Fruit fly (Drosophila melanogaster) whole organism, embryonic: ENCODE results near the gene Cep135.

Experiments
- Antp ChIP-seq: fragments of 200-800 bp; sonication (Bioruptor generic); optimal IDR thresholded peaks from 3 replicates; lab custom pipeline; 2016; ENCODE audit warnings: missing biosample characterization, missing genetic modification characterization
- C15 ChIP-seq: fragments of 200-800 bp; sonication (Bioruptor generic); IDR thresholded peaks from 3 replicates; pipeline ENCODE4 v1.3.6; 2022; ENCODE audit warnings: missing biosample characterization, missing genetic modification characterization
- CG10431 ChIP-seq: fragments of 200-800 bp; sonication (Bioruptor generic); optimal IDR thresholded peaks from 3 replicates; lab custom pipeline; 2018; ENCODE audit warnings: missing biosample characterization, mild to moderate bottlenecking, missing genetic modification characterization
- CG11560 ChIP-seq: fragments of 200-800 bp; sonication (Bioruptor generic); IDR thresholded peaks from 3 replicates; pipeline ENCODE4 v1.3.6; 2022; ENCODE audit warnings: missing biosample characterization, missing genetic modification characterization
- CG11696 ChIP-seq: fragments of 200-800 bp; sonication (Bioruptor generic); IDR thresholded peaks from 2 replicates; pipeline ENCODE4 v1.3.6; 2022; ENCODE audit warnings: missing biosample characterization, missing genetic modification characterization
- CG13287 ChIP-seq: fragments of 200-800 bp; sonication (Bioruptor generic); IDR thresholded peaks from 2 replicates; pipeline ENCODE4 v1.3.6; 2022; ENCODE audit warnings: missing biosample characterization, missing genetic modification characterization; ENCODE audit not compliant: partially characterized antibody
- CG13894 ChIP-seq: fragments of 200-800 bp; sonication (Bioruptor generic); optimal IDR thresholded peaks from 3 replicates; lab custom pipeline; 2018; ENCODE audit warnings: missing biosample characterization, mild to moderate bottlenecking, missing genetic modification characterization, moderate library complexity
- CG14014 ChIP-seq: fragments of 200-800 bp; sonication (Bioruptor generic); IDR thresholded peaks from 2 replicates; pipeline ENCODE4 v1.3.6; 2022; ENCODE audit warnings: missing biosample characterization, missing genetic modification characterization
- CG15479 ChIP-seq: fragments of 200-800 bp; sonication (Bioruptor generic); optimal IDR thresholded peaks from 3 replicates; lab custom pipeline; 2019; ENCODE audit warnings: missing biosample characterization, mild to moderate bottlenecking, missing genetic modification characterization, moderate library complexity
- CG17612 ChIP-seq: fragments of 200-800 bp; sonication (Bioruptor generic); IDR thresholded peaks from 2 replicates; pipeline ENCODE4 v1.3.6; 2022; ENCODE audit warnings: missing biosample characterization, missing genetic modification characterization
- CG18011 ChIP-seq: fragments of 200-800 bp; sonication (Bioruptor generic); optimal IDR thresholded peaks from 2 replicates; lab custom pipeline; 2017; ENCODE audit warnings: missing biosample characterization, missing genetic modification characterization, mild to moderate bottlenecking, moderate library complexity, missing genotype
- CG18599 ChIP-seq: fragments of 200-800 bp; sonication (Bioruptor generic); optimal IDR thresholded peaks from 3 replicates; lab custom pipeline; 2017; ENCODE audit warnings: missing biosample characterization, missing genetic modification characterization, mild to moderate bottlenecking, moderate library complexity, missing genetic modification reagents
- CG2202 ChIP-seq: fragments of 200-800 bp; sonication (Bioruptor generic); optimal IDR thresholded peaks from 2 replicates; lab custom pipeline; 2018; ENCODE audit warnings: missing biosample characterization, mild to moderate bottlenecking, missing genetic modification characterization
- CG3163 ChIP-seq: fragments of 200-800 bp; sonication (Bioruptor generic); optimal IDR thresholded peaks from 3 replicates; lab custom pipeline; 2016; ENCODE audit warnings: missing biosample characterization, missing genetic modification characterization
- CG32772 ChIP-seq: fragments of 200-800 bp; sonication (Bioruptor generic); IDR thresholded peaks from 2 replicates; pipeline ENCODE4 v1.3.6; 2022; ENCODE audit warnings: missing biosample characterization, missing genetic modification characterization
- CG34422 ChIP-seq: fragments of 200-800 bp; sonication (Bioruptor generic); IDR thresholded peaks from 3 replicates; pipeline ENCODE4 v1.3.6; 2022; ENCODE audit warnings: missing biosample characterization, missing genetic modification characterization
- CG6854 ChIP-seq: fragments of 200-800 bp; sonication (Bioruptor generic); optimal IDR thresholded peaks from 3 replicates; lab custom pipeline; 2017; ENCODE audit warnings: missing biosample characterization, mild to moderate bottlenecking, missing genetic modification characterization
- E2f2 ChIP-seq: fragments of 200-800 bp; sonication (Bioruptor generic); IDR thresholded peaks from 2 replicates; pipeline ENCODE4 v1.3.6; 2022; ENCODE audit warnings: missing biosample characterization, missing genetic modification characterization
- ERR ChIP-seq: fragments of 200-800 bp; sonication (Bioruptor generic); optimal IDR thresholded peaks from 2 replicates; lab custom pipeline; 2016; ENCODE audit warnings: missing biosample characterization, missing genetic modification characterization
- H2.0 ChIP-seq: fragments of 200-800 bp; sonication (Bioruptor generic); IDR thresholded peaks from 2 replicates; pipeline ENCODE4 v1.3.6; 2022; ENCODE audit warnings: missing biosample characterization, missing genetic modification characterization
- Max ChIP-seq: fragments of 200-800 bp; sonication (Bioruptor generic); optimal IDR thresholded peaks from 2 replicates; lab custom pipeline; 2016; ENCODE audit warnings: missing biosample characterization, mild to moderate bottlenecking, missing genetic modification characterization
- Nf-YB ChIP-seq: fragments of 200-800 bp; sonication (Bioruptor generic); optimal IDR thresholded peaks from 3 replicates; lab custom pipeline; 2019; ENCODE audit warnings: missing biosample characterization, mild to moderate bottlenecking, missing genetic modification characterization, moderate library complexity
- Opbp ChIP-seq: fragments of 200-800 bp; sonication (Bioruptor generic); IDR thresholded peaks from 3 replicates; pipeline ENCODE4 v1.3.6; 2022; ENCODE audit warnings: missing biosample characterization, missing genetic modification characterization; ENCODE audit not compliant: partially characterized antibody
- Poxn ChIP-seq: fragments of 200-800 bp; sonication (Bioruptor generic); IDR thresholded peaks from 2 replicates; pipeline ENCODE4 v1.3.6; 2022; ENCODE audit warnings: missing biosample characterization, missing genetic modification characterization
- Xrp1 ChIP-seq: fragments of 200-800 bp; sonication (Bioruptor generic); IDR thresholded peaks from 2 replicates; pipeline ENCODE4 v1.3.6; 2022; ENCODE audit warnings: missing biosample characterization, missing genetic modification characterization
- abd-A ChIP-seq: fragments of 200-800 bp; sonication (Bioruptor generic); optimal IDR thresholded peaks from 3 replicates; lab custom pipeline; 2019; ENCODE audit warnings: missing biosample characterization, mild to moderate bottlenecking, missing genetic modification characterization, moderate library complexity
- ash1 ChIP-seq: fragments of 200-800 bp; sonication (Bioruptor generic); optimal IDR thresholded peaks from 2 replicates; lab custom pipeline; 2018; ENCODE audit warnings: missing biosample characterization, mild to moderate bottlenecking, missing genetic modification characterization
- bowl ChIP-seq: fragments of 200-800 bp; sonication (Bioruptor generic); IDR thresholded peaks from 2 replicates; pipeline ENCODE4 v1.3.6; 2022; ENCODE audit warnings: missing biosample characterization, missing genetic modification characterization
- br ChIP-seq: fragments of >200 bp; optimal IDR thresholded peaks from 2 replicates; lab custom pipeline; 2017
- cad ChIP-seq: fragments of >200 bp; optimal IDR thresholded peaks from 2 replicates; lab custom pipeline; 2017; ENCODE audit warnings: missing biosample characterization, missing genetic modification characterization
- chinmo ChIP-seq: fragments of 200-800 bp; sonication (Bioruptor generic); IDR thresholded peaks from 4 replicates; pipeline ENCODE4 v1.3.6; 2022; ENCODE audit warnings: missing biosample characterization, missing genetic modification characterization; ENCODE audit not compliant: partially characterized antibody
- da ChIP-seq: fragments of 200-800 bp; sonication (Bioruptor generic); optimal IDR thresholded peaks from 2 replicates; lab custom pipeline; 2016; ENCODE audit warnings: missing biosample characterization, missing genetic modification characterization
- eve ChIP-seq, 2 experiments: fragments of >200 bp; optimal IDR thresholded peaks; 2 replicates each; lab custom pipeline; 2017; ENCODE audit warnings: missing biosample characterization in 2 of 2, missing genetic modification characterization in 2 of 2
- fd96Cb ChIP-seq: fragments of 200-800 bp; sonication (Bioruptor generic); optimal IDR thresholded peaks from 2 replicates; lab custom pipeline; 2018; ENCODE audit warnings: missing biosample characterization, mild to moderate bottlenecking, missing genetic modification characterization, moderate library complexity
- gsb-n ChIP-seq: fragments of 200-800 bp; sonication (Bioruptor generic); optimal IDR thresholded peaks from 3 replicates; lab custom pipeline; 2018; ENCODE audit warnings: missing biosample characterization, mild to moderate bottlenecking, missing genetic modification characterization
- ken ChIP-seq: fragments of 200-800 bp; sonication (Bioruptor generic); IDR thresholded peaks from 3 replicates; pipeline ENCODE4 v1.3.6; 2022; ENCODE audit warnings: missing biosample characterization, missing genetic modification characterization
- pnt ChIP-seq: fragments of 200-800 bp; sonication (Bioruptor generic); optimal IDR thresholded peaks from 3 replicates; lab custom pipeline; 2016; ENCODE audit warnings: missing biosample characterization, missing genetic modification characterization
- prd ChIP-seq, 3 experiments: fragments of >200 bp in 2 of 3; fragments of 200-800 bp in 1 of 3; sonication (Bioruptor generic) in 1 of 3; optimal IDR thresholded peaks in 2 of 3; IDR thresholded peaks in 1 of 3; 2 replicates in 2 of 3; 3 replicates in 1 of 3; pipeline versions ENCODE4 v1.3.6 to Lab custom; 2017 to 2022; ENCODE audit warnings: missing biosample characterization in 1 of 3, missing genetic modification characterization in 1 of 3
- psq ChIP-seq: fragments of 200-800 bp; sonication (Bioruptor generic); optimal IDR thresholded peaks from 2 replicates; lab custom pipeline; 2017; ENCODE audit warnings: missing biosample characterization, missing genetic modification characterization
- pzg ChIP-seq: fragments of 200-800 bp; sonication (Bioruptor generic); optimal IDR thresholded peaks from 3 replicates; lab custom pipeline; 2018; ENCODE audit warnings: missing biosample characterization, mild to moderate bottlenecking, missing genetic modification characterization, moderate library complexity
- repo ChIP-seq: fragments of 200-800 bp; sonication (Bioruptor generic); optimal IDR thresholded peaks from 2 replicates; lab custom pipeline; 2016; ENCODE audit warnings: missing biosample characterization, missing genetic modification characterization
- rib ChIP-seq: fragments of 200-800 bp; sonication (Bioruptor generic); IDR thresholded peaks from 2 replicates; pipeline ENCODE4 v1.3.6; 2022; ENCODE audit warnings: missing biosample characterization, missing genetic modification characterization
- sc ChIP-seq, 3 experiments: fragments of >200 bp in 2 of 3; fragments of 200-800 bp in 1 of 3; sonication (Bioruptor generic) in 1 of 3; optimal IDR thresholded peaks; 2 replicates in 2 of 3; 3 replicates in 1 of 3; lab custom pipeline; 2017; ENCODE audit warnings: mild to moderate bottlenecking in 1 of 3, missing biosample characterization in 1 of 3, missing genetic modification characterization in 1 of 3, missing genetic modification reagents in 1 of 3
- sens ChIP-seq: fragments of 200-800 bp; sonication (Bioruptor generic); peaks from one replicate; lab custom pipeline; 2016; ENCODE audit warnings: missing biosample characterization, missing genetic modification characterization
- sr ChIP-seq: fragments of 200-800 bp; sonication (Bioruptor generic); IDR thresholded peaks from 3 replicates; pipeline ENCODE4 v1.3.6; 2022; ENCODE audit warnings: missing biosample characterization, missing genetic modification characterization
- tin ChIP-seq: fragments of 200-800 bp; sonication (Bioruptor generic); optimal IDR thresholded peaks from 3 replicates; lab custom pipeline; 2016; ENCODE audit warnings: missing biosample characterization, missing genetic modification characterization
- twi ChIP-seq: fragments of 200-800 bp; optimal IDR thresholded peaks from 2 replicates; lab custom pipeline; 2019; ENCODE audit warnings: missing biosample characterization, mild to moderate bottlenecking, missing genetic modification characterization, moderate library complexity
- usp ChIP-seq: fragments of >200 bp; optimal IDR thresholded peaks from 2 replicates; lab custom pipeline; 2017; ENCODE audit warnings: missing biosample characterization, missing genetic modification characterization
- z ChIP-seq: fragments of 200-800 bp; sonication (Bioruptor generic); IDR thresholded peaks from 3 replicates; pipeline ENCODE4 v1.3.6; 2022; ENCODE audit warnings: missing biosample characterization, missing genetic modification characterization

The Cep135 gene

dm6 chr3L:15104849-15105555 lies 11.5 kb upstream of the Cep135 start (continued):
- TF ChIP-seq H2.0 (peak; percentile 19; the same call in 1 of the 2 replicates), Opbp (no peak), bowl (GFP tag; lab: Robert Waterston, UW) (no peak), abd-A (tag; lab: Kevin White, UChicago) (no peak), CG10431 (GFP tag; lab: Kevin White, UChicago) (no peak), cad (GFP tag; lab: Kevin White, UChicago) (no peak), ash1 (GFP tag; lab: Kevin White, UChicago) (no peak), CG34422 (GFP tag; lab: Robert Waterston, UW) (no peak; the same call in 2 of the 3 replicates), chinmo (no peak; the same call in 2 of the 4 replicates), twi (tag; lab: Kevin White, UChicago) (no peak), rib (peak; percentile 27; the same call in 1 of the 2 replicates), Poxn (GFP tag; lab: Robert Waterston, UW) (no peak), sc (optimal IDR thresholded peaks at IDR 0.05; lab: Kevin White, UChicago) (no peak), sc (GFP tag; optimal IDR thresholded peaks at IDR 0.05; lab: Kevin White, UChicago) (no peak), CG3163 (GFP tag; lab: Kevin White, UChicago) (peak; percentile 9), CG13287 (GFP tag; lab: Robert Waterston, UW) (0 out of 2 replicates have a peak, but pooled peaks have one; percentile 3), CG17612 (no peak), Xrp1 (GFP tag; lab: Robert Waterston, UW) (peak; percentile 48), E2f2 (GFP tag; lab: Robert Waterston, UW) (peak; percentile 33), usp (GFP tag; lab: Kevin White, UChicago) (no peak), CG14014 (GFP tag; lab: Robert Waterston, UW) (peak; percentile 59; the same call in 1 of the 2 replicates), CG18599 (GFP tag; lab: Kevin White, UChicago) (peak; percentile 70), repo (GFP tag; lab: Kevin White, UChicago) (peak; percentile 5), CG2202 (tag; lab: Kevin White, UChicago) (no peak), z (GFP tag; lab: Robert Waterston, UW) (no peak), gsb-n (tag; lab: Kevin White, UChicago) (no peak), br (lab: Kevin White, UChicago) (no peak), CG15479 (GFP tag; lab: Kevin White, UChicago) (no peak), sens (peak; percentile 89), Nf-YB (GFP tag; lab: Kevin White, UChicago) (no peak), tin (peak; percentile 46), sr (GFP tag; lab: Robert Waterston, UW) (no peak), CG18011 (peak; percentile 17), C15 (GFP tag; lab: Robert Waterston, UW) (no peak), ken (GFP tag; lab: Robert Waterston, UW) (peak; percentile 57; the same call in 1 of the 3 replicates), Antp (GFP tag; lab: Kevin White, UChicago) (peak; percentile 72), eve (GFP tag; optimal IDR thresholded peaks at IDR 0.05; lab: Kevin White, UChicago) (no peak), CG32772 (GFP tag; lab: Robert Waterston, UW) (peak; percentile 71), psq (no peak), CG13894 (tag; lab: Kevin White, UChicago) (no peak), CG11696 (GFP tag; lab: Robert Waterston, UW) (no peak), CG11560 (tag; lab: Robert Waterston, UW) (peak; percentile 45; the same call in 1 of the 3 replicates), fd96Cb (tag; lab: Kevin White, UChicago) (peak; percentile 22), CG6854 (GFP tag; lab: Kevin White, UChicago) (peak; percentile 76), da (GFP tag; lab: Kevin White, UChicago) (no peak), pzg (GFP tag; lab: Kevin White, UChicago) (no peak), ERR (GFP tag; lab: Kevin White, UChicago) (no peak), prd (optimal IDR thresholded peaks at IDR 0.05; lab: Kevin White, UChicago) (no peak), prd (GFP tag; IDR thresholded peaks at IDR 0.05; lab: Robert Waterston, UW) (peak; percentile 72; the same call in 2 of the 3 replicates), Max (GFP tag; lab: Kevin White, UChicago) (no peak), pnt (GFP tag; lab: Kevin White, UChicago) (peak; percentile 65)
